Worm (Caenorhabditis elegans): ENCODE measurements around the gene F36G9.13.

ce11 chrV:16024300-16024699, 41.2 kb downstream of the F36G9.13 start, which contains the start of gene T10C6.6:
- TF ChIP-seq snpc-4 (tag; optimal IDR thresholded peaks at IDR 0.05), result no peak
- TF ChIP-seq ama-1 (optimal IDR thresholded peaks at IDR 0.05), result no peak
- TF ChIP-seq nhr-12 (tag; optimal IDR thresholded peaks at IDR 0.05), result no peak
- no peak for TF ChIP-seq nhr-77 (tag; optimal IDR thresholded peaks at IDR 0.05)
- TF ChIP-seq dmd-4 (tag; optimal IDR thresholded peaks at IDR 0.05), result no peak
- TF ChIP-seq unc-62 (GFP tag; optimal IDR thresholded peaks at IDR 0.05), result no peak
- no peak for TF ChIP-seq ceh-16 (tag; optimal IDR thresholded peaks at IDR 0.05)
- TF ChIP-seq elt-1 (tag; optimal IDR thresholded peaks at IDR 0.05), result no peak
- TF ChIP-seq blmp-1 (tag; optimal IDR thresholded peaks at IDR 0.05; ENCODE audit: insufficient read depth), result no peak
- no peak for TF ChIP-seq ztf-4 (tag; optimal IDR thresholded peaks at IDR 0.05)
- no peak for TF ChIP-seq nhr-237 (tag; optimal IDR thresholded peaks at IDR 0.05)
